Fruit fly (Drosophila melanogaster): ENCODE data around the gene meng.

- no peak for TF ChIP-seq CG8478 (optimal IDR thresholded peaks at IDR 0.05)
- no peak for TF ChIP-seq CTCF (optimal IDR thresholded peaks at IDR 0.05)
These were observed 19.2 kb upstream of the meng start, which contains the start of gene homer for dm6 chr2L:6722822-6723749.

Measured in S2 (cell line).